Fruit fly (Drosophila melanogaster) whole organism, embryonic: ENCODE data around the gene CG42366.

ENCODE experiments used
- Abd-B ChIP-seq: fragments of 200-800 bp; sonication (Bioruptor generic); optimal IDR thresholded peaks from 2 replicates; lab custom pipeline; 2018; ENCODE audit warnings: missing biosample characterization, mild to moderate bottlenecking, missing genetic modification characterization, moderate library complexity
- CG12219 ChIP-seq: fragments of 200-800 bp; sonication (Bioruptor generic); optimal IDR thresholded peaks from 3 replicates; lab custom pipeline; 2018; ENCODE audit warnings: missing biosample characterization, mild to moderate bottlenecking, missing genetic modification characterization
- CG12744 ChIP-seq: fragments of 200-800 bp; sonication (Bioruptor generic); optimal IDR thresholded peaks from 2 replicates; lab custom pipeline; 2016; ENCODE audit warnings: missing biosample characterization, missing genetic modification characterization
- CG14441 ChIP-seq: fragments of 200-800 bp; sonication (Bioruptor generic); IDR thresholded peaks from 2 replicates; pipeline ENCODE4 v1.3.6; 2022; ENCODE audit warnings: missing biosample characterization, missing genetic modification characterization
- CG18619 ChIP-seq: fragments of 200-800 bp; sonication (Bioruptor generic); optimal IDR thresholded peaks from 3 replicates; lab custom pipeline; 2017; ENCODE audit warnings: missing biosample characterization, mild to moderate bottlenecking, missing genetic modification characterization
- CG2116 ChIP-seq: fragments of 200-800 bp; sonication (Bioruptor generic); optimal IDR thresholded peaks from 3 replicates; lab custom pipeline; 2018; ENCODE audit warnings: missing biosample characterization, mild to moderate bottlenecking, missing genetic modification characterization
- CG30020 ChIP-seq: fragments of 200-800 bp; optimal IDR thresholded peaks from 2 replicates; lab custom pipeline; 2019; ENCODE audit warnings: missing biosample characterization, mild to moderate bottlenecking, missing genetic modification characterization, moderate library complexity
- CG30431 ChIP-seq: fragments of 200-800 bp; sonication (Bioruptor generic); optimal IDR thresholded peaks from 2 replicates; lab custom pipeline; 2017; ENCODE audit warnings: missing biosample characterization, missing genetic modification characterization
- CG31224 ChIP-seq: fragments of 200-800 bp; sonication (Bioruptor generic); IDR thresholded peaks from 2 replicates; pipeline ENCODE4 v1.3.6; 2022; ENCODE audit warnings: missing biosample characterization, missing genetic modification characterization
- CG4854 ChIP-seq: fragments of 200-800 bp; sonication (Bioruptor generic); optimal IDR thresholded peaks from 2 replicates; lab custom pipeline; 2016; ENCODE audit warnings: missing biosample characterization, missing genetic modification characterization, inconsistent platforms
- CG7556 ChIP-seq: fragments of 200-800 bp; sonication (Bioruptor generic); optimal IDR thresholded peaks from 2 replicates; lab custom pipeline; 2017; ENCODE audit warnings: missing biosample characterization, mild to moderate bottlenecking, missing genetic modification characterization
- CG7786 ChIP-seq: fragments of 200-800 bp; sonication (Bioruptor generic); optimal IDR thresholded peaks from 2 replicates; lab custom pipeline; 2016; ENCODE audit warnings: missing biosample characterization, missing genetic modification characterization
- CG7839 ChIP-seq: fragments of 200-800 bp; sonication (Bioruptor generic); optimal IDR thresholded peaks from 3 replicates; lab custom pipeline; 2018; ENCODE audit warnings: missing biosample characterization, mild to moderate bottlenecking, missing genetic modification characterization, moderate library complexity
- CG9797 ChIP-seq: fragments of 200-800 bp; sonication (Bioruptor generic); optimal IDR thresholded peaks from 3 replicates; lab custom pipeline; 2018; ENCODE audit warnings: missing biosample characterization, mild to moderate bottlenecking, missing genetic modification characterization
- D19A ChIP-seq: fragments of 200-800 bp; optimal IDR thresholded peaks from 3 replicates; lab custom pipeline; 2019; ENCODE audit warnings: missing biosample characterization, mild to moderate bottlenecking, missing genetic modification characterization, moderate library complexity
- Dp ChIP-seq: fragments of 200-800 bp; sonication (Bioruptor generic); optimal IDR thresholded peaks from 2 replicates; lab custom pipeline; 2018; ENCODE audit warnings: missing biosample characterization, mild to moderate bottlenecking, missing genetic modification characterization, moderate library complexity
- Drgx ChIP-seq: fragments of 200-800 bp; sonication (Bioruptor generic); IDR thresholded peaks from 2 replicates; pipeline ENCODE4 v1.3.6; 2022; ENCODE audit warnings: missing biosample characterization, missing genetic modification characterization
- Ets97D ChIP-seq: fragments of 200-800 bp; sonication (Bioruptor generic); optimal IDR thresholded peaks from 3 replicates; lab custom pipeline; 2016; ENCODE audit warnings: missing biosample characterization, missing genetic modification characterization
- Gug ChIP-seq: fragments of 200-800 bp; sonication (Bioruptor generic); IDR thresholded peaks from 4 replicates; pipeline ENCODE4 v1.3.6; 2022; ENCODE audit warnings: missing biosample characterization, missing genetic modification characterization
- Hey ChIP-seq: fragments of 200-800 bp; sonication (Bioruptor generic); optimal IDR thresholded peaks from 3 replicates; lab custom pipeline; 2018; ENCODE audit warnings: missing biosample characterization, mild to moderate bottlenecking, missing genetic modification characterization
- MBD-R2 ChIP-seq: fragments of 200-800 bp; sonication (Bioruptor generic); IDR thresholded peaks from 2 replicates; pipeline ENCODE4 v1.3.6; 2022; ENCODE audit warnings: missing biosample characterization, missing genetic modification characterization
- MESR4 ChIP-seq: fragments of 200-800 bp; sonication (Bioruptor generic); optimal IDR thresholded peaks from 2 replicates; lab custom pipeline; 2018; ENCODE audit warnings: missing biosample characterization, mild to moderate bottlenecking, missing genetic modification characterization, moderate library complexity
- MTF-1 ChIP-seq: fragments of 200-800 bp; sonication (Bioruptor generic); optimal IDR thresholded peaks from 2 replicates; lab custom pipeline; 2018; ENCODE audit warnings: missing biosample characterization, mild to moderate bottlenecking, missing genetic modification characterization, borderline replicate concordance
- Med ChIP-seq: fragments of 200-800 bp; sonication (Bioruptor generic); peaks from one replicate; lab custom pipeline; 2016; ENCODE audit warnings: missing biosample characterization, missing genetic modification characterization, mild to moderate bottlenecking, inconsistent platforms, moderate library complexity
- Opbp ChIP-seq: fragments of 200-800 bp; sonication (Bioruptor generic); IDR thresholded peaks from 3 replicates; pipeline ENCODE4 v1.3.6; 2022; ENCODE audit warnings: missing biosample characterization, missing genetic modification characterization; ENCODE audit not compliant: partially characterized antibody
- Scr ChIP-seq: fragments of 200-800 bp; sonication (Bioruptor generic); IDR thresholded peaks from 2 replicates; pipeline ENCODE4 v1.3.6; 2022; ENCODE audit warnings: missing biosample characterization, missing genetic modification characterization; ENCODE audit not compliant: partially characterized antibody
- Sin3A ChIP-seq: fragments of >200 bp; optimal IDR thresholded peaks from 2 replicates; lab custom pipeline; 2018
- Spps ChIP-seq: fragments of 200-800 bp; sonication (Bioruptor generic); optimal IDR thresholded peaks from 2 replicates; lab custom pipeline; 2018; ENCODE audit warnings: missing biosample characterization, mild to moderate bottlenecking, missing genetic modification characterization
- bbx ChIP-seq: fragments of 200-800 bp; sonication (Bioruptor generic); IDR thresholded peaks from 2 replicates; pipeline ENCODE4 v1.3.6; 2022; ENCODE audit warnings: missing biosample characterization, missing genetic modification characterization; ENCODE audit not compliant: partially characterized antibody
- bigmax ChIP-seq: fragments of 200-800 bp; sonication (Bioruptor generic); optimal IDR thresholded peaks from 2 replicates; lab custom pipeline; 2018; ENCODE audit warnings: missing biosample characterization, mild to moderate bottlenecking, missing genetic modification characterization
- crp ChIP-seq, 2 experiments: fragments of 200-800 bp; sonication (Bioruptor generic); optimal IDR thresholded peaks; 2 replicates in 1 of 2; 3 replicates in 1 of 2; lab custom pipeline; 2017; ENCODE audit warnings: missing biosample characterization in 2 of 2, missing genetic modification characterization in 2 of 2, mild to moderate bottlenecking in 1 of 2, moderate library complexity in 1 of 2
- dan ChIP-seq: fragments of 200-800 bp; sonication (Bioruptor generic); IDR thresholded peaks from 2 replicates; pipeline ENCODE4 v1.3.6; 2022; ENCODE audit warnings: missing biosample characterization, missing genetic modification characterization
- gsb-n ChIP-seq: fragments of 200-800 bp; sonication (Bioruptor generic); optimal IDR thresholded peaks from 3 replicates; lab custom pipeline; 2018; ENCODE audit warnings: missing biosample characterization, mild to moderate bottlenecking, missing genetic modification characterization
- ham ChIP-seq: fragments of 200-800 bp; sonication (Bioruptor generic); IDR thresholded peaks from 2 replicates; pipeline ENCODE4 v1.3.6; 2022; ENCODE audit warnings: missing biosample characterization, missing genetic modification characterization
- maf-S ChIP-seq: fragments of 200-800 bp; sonication (Bioruptor generic); optimal IDR thresholded peaks from 2 replicates; lab custom pipeline; 2016; ENCODE audit warnings: missing biosample characterization, missing genetic modification characterization
- odd ChIP-seq: fragments of 200-800 bp; sonication (Bioruptor generic); optimal IDR thresholded peaks from 2 replicates; lab custom pipeline; 2017; ENCODE audit warnings: missing biosample characterization, mild to moderate bottlenecking, missing genetic modification characterization
- phol ChIP-seq: fragments of 200-800 bp; sonication (Bioruptor generic); optimal IDR thresholded peaks from 3 replicates; lab custom pipeline; 2018; ENCODE audit warnings: missing biosample characterization, mild to moderate bottlenecking, missing genetic modification characterization, moderate library complexity
- pzg ChIP-seq: fragments of 200-800 bp; sonication (Bioruptor generic); optimal IDR thresholded peaks from 3 replicates; lab custom pipeline; 2018; ENCODE audit warnings: missing biosample characterization, mild to moderate bottlenecking, missing genetic modification characterization, moderate library complexity
- sd ChIP-seq: fragments of 200-800 bp; sonication (Bioruptor generic); optimal IDR thresholded peaks from 3 replicates; lab custom pipeline; 2018; ENCODE audit warnings: missing biosample characterization, mild to moderate bottlenecking, missing genetic modification characterization, moderate library complexity
- sens-2 ChIP-seq: fragments of 200-800 bp; sonication (Bioruptor generic); IDR thresholded peaks from 2 replicates; pipeline ENCODE4 v1.3.6; 2022; ENCODE audit warnings: missing biosample characterization, missing genetic modification characterization
- sob ChIP-seq: fragments of 200-800 bp; sonication (Bioruptor generic); IDR thresholded peaks from 2 replicates; pipeline ENCODE4 v1.3.6; 2022; ENCODE audit warnings: missing biosample characterization, missing genetic modification characterization
- stwl ChIP-seq: fragments of 200-800 bp; sonication (Bioruptor generic); optimal IDR thresholded peaks from 3 replicates; lab custom pipeline; 2018; ENCODE audit warnings: missing biosample characterization, mild to moderate bottlenecking, missing genetic modification characterization, moderate library complexity
- tap ChIP-seq: fragments of 200-800 bp; optimal IDR thresholded peaks from 3 replicates; lab custom pipeline; 2019; ENCODE audit warnings: missing biosample characterization, mild to moderate bottlenecking, missing genetic modification characterization, moderate library complexity
- tio ChIP-seq: fragments of 200-800 bp; sonication (Bioruptor generic); optimal IDR thresholded peaks from 2 replicates; lab custom pipeline; 2017; ENCODE audit warnings: missing biosample characterization, missing genetic modification characterization, inconsistent platforms
- toy ChIP-seq: fragments of 200-800 bp; sonication (Bioruptor generic); IDR thresholded peaks from 2 replicates; pipeline ENCODE4 v1.3.6; 2022; ENCODE audit warnings: missing biosample characterization, missing genetic modification characterization
- zen ChIP-seq: fragments of 200-800 bp; sonication (Bioruptor generic); optimal IDR thresholded peaks from 3 replicates; lab custom pipeline; 2018; ENCODE audit warnings: missing biosample characterization, mild to moderate bottlenecking, missing genetic modification characterization, moderate library complexity
- zfh1 ChIP-seq: fragments of 200-800 bp; sonication (Bioruptor generic); IDR thresholded peaks from 3 replicates; pipeline ENCODE4 v1.3.6; 2022; ENCODE audit warnings: missing biosample characterization, missing genetic modification characterization

The CG42366 gene

DNA sequence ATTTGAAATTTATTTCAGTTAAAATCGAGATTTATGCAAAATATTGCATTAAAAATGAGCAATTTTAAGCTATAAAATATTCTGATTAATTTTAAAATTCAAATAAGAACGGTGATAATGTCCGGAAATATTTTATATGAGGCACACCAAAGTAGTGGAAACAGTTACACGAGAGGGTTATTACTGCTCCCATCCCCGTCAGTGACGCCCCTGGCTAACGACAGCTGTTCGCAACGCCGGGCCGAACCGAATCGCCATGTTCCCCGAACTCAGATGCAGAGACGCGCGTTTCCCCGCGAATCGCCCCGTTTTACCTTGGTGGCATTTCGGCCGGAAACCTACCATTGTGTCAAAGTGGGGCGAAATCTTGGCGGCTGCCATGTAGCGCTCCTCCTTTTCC, 13.2 kb upstream of the CG42366 start (continued):
- TF ChIP-seq tio (GFP tag; lab: Kevin White, UChicago) (no peak), Med (peak; percentile 90), CG4854 (GFP tag; lab: Kevin White, UChicago) (no peak), Abd-B (no peak), Hey (tag; lab: Kevin White, UChicago) (no peak), Opbp (GFP tag; lab: Robert Waterston, UW) (no peak), phol (tag; lab: Kevin White, UChicago) (peak; percentile 49)
- TF ChIP-seq, all 482 proteins: peak for 86

dm6 chr2L:9912570-9913260, 12.2 kb upstream of the CG42366 start, which contains the start of the genes Etl1 and Srp54:
Gene Etl1, minus strand, starts transcription at chr2L:9912608.
Gene Srp54, plus strand, starts transcription at chr2L:9912911.
- TF ChIP-seq maf-S (GFP tag; lab: Kevin White, UChicago) (no peak), CG12744 (no peak), gsb-n (tag; lab: Kevin White, UChicago) (no peak), CG14441 (GFP tag; lab: Robert Waterston, UW) (no peak), bigmax (GFP tag; lab: Kevin White, UChicago) (peak; percentile 75), Drgx (GFP tag; lab: Robert Waterston, UW) (no peak), Spps (tag; lab: Kevin White, UChicago) (no peak), MBD-R2 (GFP tag; lab: Robert Waterston, UW) (peak; percentile 60), sens-2 (GFP tag; lab: Robert Waterston, UW) (no peak), MESR4 (GFP tag; lab: Kevin White, UChicago) (peak; percentile 88), MTF-1 (no peak), tap (tag; lab: Kevin White, UChicago) (no peak), toy (GFP tag; lab: Robert Waterston, UW) (no peak), Ets97D (GFP tag; lab: Kevin White, UChicago) (peak; percentile 9), CG12219 (GFP tag; lab: Kevin White, UChicago) (no peak), CG7839 (tag; lab: Kevin White, UChicago) (no peak), odd (GFP tag; lab: Kevin White, UChicago) (no peak), zfh1 (GFP tag; lab: Robert Waterston, UW) (peak; percentile 22; the same call in 1 of the 3 replicates), CG2116 (peak; percentile 91), crp (GFP tag; optimal IDR thresholded peaks at IDR 0.05; lab: Kevin White, UChicago) (peak in 1 of 2 experiments; percentile 8), zen (peak; percentile 49), pzg (peak; percentile 43), CG30431 (GFP tag; lab: Kevin White, UChicago) (no peak), stwl (tag; lab: Kevin White, UChicago) (peak; percentile 71), Dp (GFP tag; lab: Kevin White, UChicago) (peak; percentile 77), sd (tag; lab: Kevin White, UChicago) (peak; percentile 20), Gug (GFP tag; lab: Robert Waterston, UW) (peak; percentile 39; the same call in 2 of the 4 replicates), CG7786 (GFP tag; lab: Kevin White, UChicago) (no peak), ham (GFP tag; lab: Robert Waterston, UW) (no peak), Abd-B (peak; percentile 27), Sin3A (peak; percentile 93), bbx (GFP tag; lab: Robert Waterston, UW) (0 out of 2 replicates have a peak, but pooled peaks have one; percentile 28), D19A (tag; lab: Kevin White, UChicago) (no peak), CG30020 (tag; lab: Kevin White, UChicago) (peak; percentile 56), CG7556 (GFP tag; lab: Kevin White, UChicago) (no peak), CG31224 (GFP tag; lab: Robert Waterston, UW) (no peak), dan (GFP tag; lab: Robert Waterston, UW) (no peak), Opbp (GFP tag; lab: Robert Waterston, UW) (peak; percentile 4; the same call in 1 of the 3 replicates), CG9797 (GFP tag; lab: Kevin White, UChicago) (peak; percentile 73), Scr (GFP tag; lab: Robert Waterston, UW) (peak; percentile 35), sob (GFP tag; lab: Robert Waterston, UW) (no peak), CG18619 (GFP tag; lab: Kevin White, UChicago) (no peak)
